Worm (Caenorhabditis elegans) whole organism, L1 larva: ENCODE data around the gene osm-9.

Source experiments
- Y116A8C.19 ChIP-seq: sonication (generic microtip); optimal IDR thresholded peaks from 2 replicates; lab custom pipeline; 2016; ENCODE audit warnings: missing compliant biosample characterization, missing genetic modification characterization, borderline replicate concordance
- aly-2 ChIP-seq: fragments of 150-350 bp; optimal IDR thresholded peaks from 2 replicates; lab custom pipeline; 2014; ENCODE audit warnings: missing biosample characterization, missing genetic modification characterization
- blmp-1 ChIP-seq: fragments of 150-350 bp; optimal IDR thresholded peaks from 2 replicates; lab custom pipeline; 2014; ENCODE audit warnings: missing biosample characterization, missing genetic modification characterization
- ceh-88 ChIP-seq: fragments of 200-800 bp; sonication (Bioruptor generic); IDR thresholded peaks from 2 replicates; pipeline ENCODE4 v1.3.6; 2022; ENCODE audit warnings: missing genetic modification characterization, missing compliant biosample characterization
- egl-13 ChIP-seq: sonication (generic microtip); optimal IDR thresholded peaks from 2 replicates; lab custom pipeline; 2016; ENCODE audit warnings: missing genotype, missing genetic modification reagents, missing genetic modification characterization, missing compliant biosample characterization
- lin-14 ChIP-seq: fragments of 200-800 bp; sonication (Bioruptor generic); optimal IDR thresholded peaks from 2 replicates; lab custom pipeline; 2018; ENCODE audit warnings: mild to moderate bottlenecking, missing genetic modification characterization, moderate library complexity, missing compliant biosample characterization
- lin-35 ChIP-seq, 2 experiments: fragments of 150-350 bp; optimal IDR thresholded peaks; 2 replicates each; lab custom pipeline; 2014; ENCODE audit warnings: missing biosample characterization in 2 of 2, missing genetic modification characterization in 2 of 2, missing genetic modification reagents in 2 of 2
- lsy-2 ChIP-seq, 2 experiments: fragments of 150-350 bp; optimal IDR thresholded peaks; 2 replicates each; lab custom pipeline; 2014; ENCODE audit warnings: missing biosample characterization in 2 of 2, missing genetic modification characterization in 2 of 2
- nhr-28 ChIP-seq: fragments of 150-350 bp; optimal IDR thresholded peaks from 2 replicates; lab custom pipeline; 2014; ENCODE audit warnings: missing biosample characterization, missing genetic modification characterization
- snu-23 ChIP-seq: sonication (generic microtip); optimal IDR thresholded peaks from 2 replicates; lab custom pipeline; 2016; ENCODE audit warnings: missing genetic modification characterization, missing compliant biosample characterization
- sptf-1 ChIP-seq: fragments of 150-350 bp; optimal IDR thresholded peaks from 2 replicates; lab custom pipeline; 2014; ENCODE audit warnings: missing biosample characterization, missing genetic modification characterization
- unc-130 ChIP-seq: fragments of 150-350 bp; optimal IDR thresholded peaks from 2 replicates; lab custom pipeline; 2017; ENCODE audit warnings: missing biosample characterization, missing genetic modification characterization, inconsistent platforms
- unc-62 ChIP-seq: fragments of 150-350 bp; optimal IDR thresholded peaks from 2 replicates; lab custom pipeline; 2014; ENCODE audit warnings: missing biosample characterization, missing genetic modification reagents, missing genetic modification characterization
- ztf-4 ChIP-seq: fragments of 150-350 bp; optimal IDR thresholded peaks from 2 replicates; lab custom pipeline; 2014; ENCODE audit warnings: missing biosample characterization, missing genetic modification characterization

- TF ChIP-seq lin-14 (GFP tag; lab: Kevin White, UChicago) = peak; percentile 55
- TF ChIP-seq aly-2 = no peak
- no peak for TF ChIP-seq Y116A8C.19 (tag; lab: Kevin White, UChicago)
- TF ChIP-seq lsy-2 (tag; optimal IDR thresholded peaks at IDR 0.05; lab: Kevin White, UChicago) = peak; percentile 34 to 71
- TF ChIP-seq unc-130 (tag; lab: Kevin White, UChicago) = peak; percentile 67
- TF ChIP-seq unc-62 (GFP tag; lab: Kevin White, UChicago) = no peak
- TF ChIP-seq sptf-1 (tag; lab: Kevin White, UChicago) = no peak
- no peak for TF ChIP-seq blmp-1 (tag; lab: Kevin White, UChicago)
- TF ChIP-seq ztf-4 = no peak
- no peak for TF ChIP-seq ceh-88 (GFP tag; lab: Robert Waterston, UW)
- peak; percentile 73 for TF ChIP-seq snu-23 (GFP tag; lab: Kevin White, UChicago)
- TF ChIP-seq nhr-28 (tag; lab: Kevin White, UChicago) = no peak
- TF ChIP-seq lin-35 (GFP tag; optimal IDR thresholded peaks at IDR 0.05; lab: Kevin White, UChicago) = peak; percentile 51 to 56
- TF ChIP-seq egl-13 (tag; lab: Kevin White, UChicago) = peak; percentile 26
Observed at ce11 chrIV:3551777-3552462, 5.3 kb downstream of the osm-9 start.
